Worm (Caenorhabditis elegans): Measurements from ENCODE around the gene F16H6.9.

ce11 chrV:18241328-18241727 is 24.4 kb downstream of the F16H6.9 start, which contains the start of gene R10E8.8:
- TF ChIP-seq ama-1 (optimal IDR thresholded peaks at IDR 0.05) (no peak), ceh-82 (tag; optimal IDR thresholded peaks at IDR 0.05) (no peak)
